Worm (Caenorhabditis elegans): ENCODE data around the gene K03B4.8.
A peak's percentile ranks its signal among the peaks of the same experiment; 100 is the strongest.

Gene K03B4.8

DNA sequence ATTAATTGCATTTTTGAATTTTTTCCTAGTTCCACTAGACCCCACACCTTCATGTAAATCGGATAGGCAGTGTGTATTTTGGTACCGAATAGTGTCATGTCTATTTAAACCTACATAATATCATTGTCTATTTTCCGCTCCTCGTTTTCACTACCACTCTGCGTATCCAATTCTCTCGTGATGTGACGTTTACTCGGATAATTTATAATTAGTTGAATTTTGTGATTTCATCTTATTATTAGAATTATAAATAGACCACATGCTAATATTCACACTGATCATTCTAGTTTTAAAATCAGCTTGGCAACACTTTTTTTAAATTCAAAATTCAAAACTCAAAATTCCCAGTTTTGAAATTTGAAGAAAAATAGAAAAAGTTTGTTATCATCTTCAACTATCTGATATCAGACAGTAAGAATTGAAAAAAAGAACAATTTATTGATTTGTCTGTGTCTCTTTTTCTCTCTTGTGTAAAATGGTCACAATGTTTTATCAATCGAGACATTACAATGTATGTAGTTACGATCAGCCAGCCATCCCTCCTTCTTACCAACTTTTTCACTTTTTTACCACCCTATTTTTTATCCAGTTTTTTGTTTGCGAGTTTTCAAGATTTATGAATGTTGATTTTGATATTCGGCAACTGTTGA lies 33.8 kb downstream of the K03B4.8 start:
- no peak for TF ChIP-seq ceh-82 (tag; optimal IDR thresholded peaks at IDR 0.05)
- no peak for TF ChIP-seq skn-1 (tag; optimal IDR thresholded peaks at IDR 0.05)
- no peak for TF ChIP-seq gmeb-1 (tag; optimal IDR thresholded peaks at IDR 0.05)
- TF ChIP-seq sem-4 (tag; optimal IDR thresholded peaks at IDR 0.05), result no peak
- no peak for TF ChIP-seq nhr-21 (tag; optimal IDR thresholded peaks at IDR 0.05)
- no peak for TF ChIP-seq nhr-6 (tag; optimal IDR thresholded peaks at IDR 0.05)
- TF ChIP-seq ztf-11 (tag; optimal IDR thresholded peaks at IDR 0.05), result no peak
- no peak for TF ChIP-seq elt-1 (tag; optimal IDR thresholded peaks at IDR 0.05)
- no peak for TF ChIP-seq ztf-4 (tag; optimal IDR thresholded peaks at IDR 0.05)
- peak; percentile 52 for TF ChIP-seq fos-1 (tag; optimal IDR thresholded peaks at IDR 0.05)
- TF ChIP-seq unc-62 (GFP tag; optimal IDR thresholded peaks at IDR 0.05), result no peak
- TF ChIP-seq ZK546.5 (tag; optimal IDR thresholded peaks at IDR 0.05), result no peak
- peak; percentile 23 for TF ChIP-seq nhr-25 (tag; optimal IDR thresholded peaks at IDR 0.05)
- no peak for TF ChIP-seq lin-39 (tag; optimal IDR thresholded peaks at IDR 0.05)
- no peak for TF ChIP-seq mdl-1 (tag; optimal IDR thresholded peaks at IDR 0.05)
- no peak for TF ChIP-seq elt-3 (tag; optimal IDR thresholded peaks at IDR 0.05)
- TF ChIP-seq sma-9 (GFP tag; optimal IDR thresholded peaks at IDR 0.05), result no peak
- TF ChIP-seq sma-9 (tag; optimal IDR thresholded peaks at IDR 0.05), result no peak

DNA sequence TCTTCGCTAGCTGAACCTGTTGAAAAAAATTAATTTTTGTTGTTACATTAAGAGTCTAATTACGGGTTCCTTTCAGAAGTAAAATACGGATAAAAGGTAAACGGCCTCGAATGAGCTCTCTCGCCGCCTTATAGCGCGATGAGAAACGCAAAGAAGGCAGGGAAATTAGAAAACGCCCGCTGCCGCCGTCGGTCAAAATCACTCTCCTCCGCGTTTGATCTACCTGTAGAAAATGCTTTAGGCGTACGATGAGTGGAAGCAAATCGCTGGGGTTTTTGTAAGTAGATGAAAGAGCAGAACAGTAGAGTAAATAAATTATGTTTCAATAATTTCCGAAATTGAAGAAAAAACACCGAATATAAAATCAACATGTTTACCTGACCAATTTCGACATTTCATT lies 37.3 kb downstream of the K03B4.8 start:
- TF ChIP-seq elt-3 (tag; optimal IDR thresholded peaks at IDR 0.05), result no peak
- no peak for TF ChIP-seq nhr-10 (tag; optimal IDR thresholded peaks at IDR 0.05)
- no peak for TF ChIP-seq nhr-129 (tag; optimal IDR thresholded peaks at IDR 0.05)
- no peak for TF ChIP-seq lin-39 (tag; optimal IDR thresholded peaks at IDR 0.05)
- TF ChIP-seq ztf-4 (tag; optimal IDR thresholded peaks at IDR 0.05), result no peak
- TF ChIP-seq ama-1 (optimal IDR thresholded peaks at IDR 0.05), result no peak
- TF ChIP-seq nhr-25 (tag; optimal IDR thresholded peaks at IDR 0.05), result no peak
- no peak for TF ChIP-seq crh-2 (tag; optimal IDR thresholded peaks at IDR 0.05)
- TF ChIP-seq skn-1 (tag; optimal IDR thresholded peaks at IDR 0.05), result no peak
- no peak for TF ChIP-seq sma-9 (GFP tag; optimal IDR thresholded peaks at IDR 0.05)
- no peak for TF ChIP-seq sma-9 (tag; optimal IDR thresholded peaks at IDR 0.05)
- no peak for TF ChIP-seq elt-1 (tag; optimal IDR thresholded peaks at IDR 0.05)
- TF ChIP-seq zag-1 (tag; optimal IDR thresholded peaks at IDR 0.05), result no peak
- no peak for TF ChIP-seq unc-62 (GFP tag; optimal IDR thresholded peaks at IDR 0.05)
- TF ChIP-seq ceh-82 (tag; optimal IDR thresholded peaks at IDR 0.05), result no peak
- no peak for TF ChIP-seq alr-1 (tag; optimal IDR thresholded peaks at IDR 0.05)
- TF ChIP-seq nhr-12 (tag; optimal IDR thresholded peaks at IDR 0.05), result no peak
- no peak for TF ChIP-seq lin-13 (GFP tag; optimal IDR thresholded peaks at IDR 0.05)
- TF ChIP-seq unc-55 (GFP tag; optimal IDR thresholded peaks at IDR 0.05), result no peak
- no peak for TF ChIP-seq ztf-1 (GFP tag; conservative IDR thresholded peaks at IDR 0.05)

DNA sequence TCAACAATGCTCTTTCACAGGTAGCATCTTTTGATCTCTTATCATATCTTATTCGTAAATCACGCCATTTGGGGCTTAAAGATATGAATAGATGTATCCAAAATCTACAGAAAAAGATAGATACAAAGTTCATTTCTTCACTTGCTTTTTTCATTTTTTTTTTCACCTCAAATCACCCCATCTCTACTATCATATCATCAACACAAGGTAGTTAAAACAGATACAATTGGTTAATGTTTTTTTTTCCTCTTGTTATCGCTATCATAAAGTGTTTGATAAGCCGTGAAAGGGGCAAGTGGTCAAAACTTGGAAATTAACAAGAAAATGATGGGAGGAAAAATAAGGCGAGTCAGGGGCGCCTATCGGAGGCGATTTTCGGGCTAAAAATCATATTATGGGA lies 44.1 kb downstream of the K03B4.8 start:
- TF ChIP-seq dmd-4 (tag; optimal IDR thresholded peaks at IDR 0.05) (no peak), ztf-11 (tag; optimal IDR thresholded peaks at IDR 0.05) (no peak), fos-1 (tag; optimal IDR thresholded peaks at IDR 0.05) (peak; percentile 64)

DNA sequence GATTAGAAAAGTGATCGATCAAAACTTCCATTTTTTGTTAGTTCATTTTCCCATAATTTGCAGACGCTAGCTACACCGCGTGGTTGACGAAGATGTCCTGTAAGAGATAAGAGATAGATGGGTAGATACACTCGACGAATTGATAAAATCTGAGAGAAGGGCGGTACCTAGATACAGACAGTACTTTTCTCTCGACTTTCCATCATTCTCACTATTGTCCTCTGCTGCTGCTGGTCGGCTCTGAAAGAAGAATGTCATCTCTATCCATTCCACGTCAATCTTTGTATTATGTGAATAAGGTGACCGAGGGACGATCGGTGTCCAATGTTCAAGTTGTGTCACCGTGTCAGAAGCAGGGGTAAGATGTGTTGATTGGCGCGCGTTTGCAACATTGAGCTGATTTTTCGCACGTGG lies 45.9 kb downstream of the K03B4.8 start, which contains the start of gene pmt-2:
pmt-2 (plus strand) TSS at position 64 of the 414 bp plus-strand sequence.
- TF ChIP-seq mab-5 (tag; optimal IDR thresholded peaks at IDR 0.05), result no peak
- TF ChIP-seq C34F6.9 (tag; optimal IDR thresholded peaks at IDR 0.05), result no peak
- TF ChIP-seq ZK546.5 (tag; optimal IDR thresholded peaks at IDR 0.05), result no peak
- TF ChIP-seq nhr-77 (tag; optimal IDR thresholded peaks at IDR 0.05), result no peak
- no peak for TF ChIP-seq gmeb-1 (tag; optimal IDR thresholded peaks at IDR 0.05)
- no peak for TF ChIP-seq elt-3 (tag; optimal IDR thresholded peaks at IDR 0.05)
- peak; percentile 70 for TF ChIP-seq elt-1 (tag; optimal IDR thresholded peaks at IDR 0.05)
- TF ChIP-seq nhr-12 (tag; optimal IDR thresholded peaks at IDR 0.05), result no peak
- no peak for TF ChIP-seq ztf-1 (GFP tag; conservative IDR thresholded peaks at IDR 0.05)
- TF ChIP-seq nhr-10 (tag; optimal IDR thresholded peaks at IDR 0.05), result no peak
- TF ChIP-seq zag-1 (tag; optimal IDR thresholded peaks at IDR 0.05), result no peak
- TF ChIP-seq unc-62 (GFP tag; optimal IDR thresholded peaks at IDR 0.05), result no peak
- TF ChIP-seq ztf-11 (tag; optimal IDR thresholded peaks at IDR 0.05), result no peak
- no peak for TF ChIP-seq dmd-4 (tag; optimal IDR thresholded peaks at IDR 0.05)
- no peak for TF ChIP-seq lsy-2 (tag; optimal IDR thresholded peaks at IDR 0.05)
- TF ChIP-seq alr-1 (tag; optimal IDR thresholded peaks at IDR 0.05), result no peak
- TF ChIP-seq R02D3.7 (tag; optimal IDR thresholded peaks at IDR 0.05), result no peak
- TF ChIP-seq nhr-11 (tag; optimal IDR thresholded peaks at IDR 0.05), result no peak
- TF ChIP-seq aly-2 (tag; optimal IDR thresholded peaks at IDR 0.05), result no peak
- no peak for TF ChIP-seq nhr-6 (tag; optimal IDR thresholded peaks at IDR 0.05)
- peak; percentile 36 for TF ChIP-seq fos-1 (tag; optimal IDR thresholded peaks at IDR 0.05)
- TF ChIP-seq unc-39 (tag; optimal IDR thresholded peaks at IDR 0.05), result no peak
- TF ChIP-seq skn-1 (tag; optimal IDR thresholded peaks at IDR 0.05), result no peak
- TF ChIP-seq mbf-1 (tag; optimal IDR thresholded peaks at IDR 0.05), result no peak
- no peak for TF ChIP-seq unc-55 (GFP tag; optimal IDR thresholded peaks at IDR 0.05)
- no peak for TF ChIP-seq lin-13 (GFP tag; optimal IDR thresholded peaks at IDR 0.05)
- TF ChIP-seq ceh-16 (tag; optimal IDR thresholded peaks at IDR 0.05), result peak; percentile 92
- TF ChIP-seq peb-1 (tag; optimal IDR thresholded peaks at IDR 0.05), result no peak
- TF ChIP-seq sma-9 (GFP tag; optimal IDR thresholded peaks at IDR 0.05), result no peak
- no peak for TF ChIP-seq sma-9 (tag; optimal IDR thresholded peaks at IDR 0.05)
- TF ChIP-seq lin-11 (tag; optimal IDR thresholded peaks at IDR 0.05), result no peak
- peak; percentile 59 for TF ChIP-seq nhr-25 (tag; optimal IDR thresholded peaks at IDR 0.05)
- TF ChIP-seq snpc-4 (tag; optimal IDR thresholded peaks at IDR 0.05), result no peak
- no peak for TF ChIP-seq F13H6.1 (tag; optimal IDR thresholded peaks at IDR 0.05)
- TF ChIP-seq mdl-1 (tag; optimal IDR thresholded peaks at IDR 0.05), result no peak
- no peak for TF ChIP-seq ceh-82 (tag; optimal IDR thresholded peaks at IDR 0.05)
- peak; percentile 45 for TF ChIP-seq egl-27 (tag; optimal IDR thresholded peaks at IDR 0.05)
- TF ChIP-seq nhr-21 (tag; optimal IDR thresholded peaks at IDR 0.05), result peak; percentile 28

All from whole organism, L2 larva.